Fruit fly (Drosophila melanogaster): Measurements from ENCODE around the gene srw.
A peak's percentile ranks its signal among the peaks of the same experiment; 100 is the strongest.

The srw gene

dm6 chr3L:4262384-4262783, 20.9 kb downstream of the srw start, which contains the start of the genes CG11586 and VhaM9.7-a (continued):
- TF ChIP-seq CG43689 (GFP tag; IDR thresholded peaks at IDR 0.05) (no peak), vnd (GFP tag; IDR thresholded peaks at IDR 0.05; ENCODE audit: partially characterized antibody) (peak; percentile 64; the same call in 2 of the 3 replicates), pita (GFP tag; optimal IDR thresholded peaks at IDR 0.05) (peak; percentile 52), CG14050 (GFP tag; IDR thresholded peaks at IDR 0.05) (no peak), CG18619 (GFP tag; optimal IDR thresholded peaks at IDR 0.05) (no peak), CG7786 (GFP tag; optimal IDR thresholded peaks at IDR 0.05) (no peak), CG15479 (GFP tag; optimal IDR thresholded peaks at IDR 0.05) (no peak), CG1832 (GFP tag; optimal IDR thresholded peaks at IDR 0.05) (no peak), CG15073 (GFP tag; optimal IDR thresholded peaks at IDR 0.05) (no peak), D (optimal IDR thresholded peaks at IDR 0.05) (no peak), D (GFP tag; optimal IDR thresholded peaks at IDR 0.05) (no peak), nom (GFP tag; optimal IDR thresholded peaks at IDR 0.05) (no peak), CG17802 (tag; optimal IDR thresholded peaks at IDR 0.05) (no peak), CG6854 (GFP tag; optimal IDR thresholded peaks at IDR 0.05) (no peak), CG9817 (tag; optimal IDR thresholded peaks at IDR 0.05) (no peak), CG16813 (GFP tag; IDR thresholded peaks at IDR 0.05; ENCODE audit: partially characterized antibody) (peak; percentile 55), CG9609 (GFP tag; optimal IDR thresholded peaks at IDR 0.05) (no peak), CG7839 (tag; optimal IDR thresholded peaks at IDR 0.05) (peak; percentile 26), Atf-2 (GFP tag; optimal IDR thresholded peaks at IDR 0.05) (no peak), CG15601 (tag; optimal IDR thresholded peaks at IDR 0.05) (peak; percentile 40), CG11456 (GFP tag; IDR thresholded peaks at IDR 0.05) (no peak), lab (GFP tag; optimal IDR thresholded peaks at IDR 0.05) (no peak), caup (GFP tag; optimal IDR thresholded peaks at IDR 0.05; ENCODE audit: severe bottlenecking) (no peak), CG2199 (GFP tag; IDR thresholded peaks at IDR 0.05) (no peak), GATAe (GFP tag; conservative IDR thresholded peaks at IDR 0.05) (no peak), Rfx (GFP tag; IDR thresholded peaks at IDR 0.05) (no peak), CG6765 (GFP tag; optimal IDR thresholded peaks at IDR 0.05) (no peak), CG30431 (GFP tag; optimal IDR thresholded peaks at IDR 0.05) (no peak), cato (GFP tag; optimal IDR thresholded peaks at IDR 0.05; ENCODE audit: borderline replicate concordance) (no peak), CG17829 (tag; optimal IDR thresholded peaks at IDR 0.05) (peak; percentile 36), chn (GFP tag; optimal IDR thresholded peaks at IDR 0.05) (no peak), CG7357 (GFP tag; IDR thresholded peaks at IDR 0.05) (no peak), Six4 (GFP tag; optimal IDR thresholded peaks at IDR 0.05) (no peak), Taf1 (GFP tag; IDR thresholded peaks at IDR 0.05) (no peak), CG9727 (GFP tag; optimal IDR thresholded peaks at IDR 0.05) (peak; percentile 21), CG32767 (GFP tag; IDR thresholded peaks at IDR 0.05) (0 out of 2 replicates have a peak, but pooled peaks have one; percentile 20), CG5180 (GFP tag; optimal IDR thresholded peaks at IDR 0.05) (no peak), BtbVII (GFP tag; optimal IDR thresholded peaks at IDR 0.05) (no peak), sens-2 (GFP tag; IDR thresholded peaks at IDR 0.05) (no peak), Sin3A (optimal IDR thresholded peaks at IDR 0.05) (peak; percentile 19), danr (GFP tag; IDR thresholded peaks at IDR 0.05) (no peak), HLHmδ (GFP tag; optimal IDR thresholded peaks at IDR 0.05) (no peak), CG8281 (tag; optimal IDR thresholded peaks at IDR 0.05) (no peak), Poxn (GFP tag; IDR thresholded peaks at IDR 0.05) (no peak), CG30403 (GFP tag; optimal IDR thresholded peaks at IDR 0.05) (peak; percentile 6), CG1603 (tag; optimal IDR thresholded peaks at IDR 0.05) (peak; percentile 18), CG11247 (GFP tag; IDR thresholded peaks at IDR 0.05) (no peak), Antp (GFP tag; optimal IDR thresholded peaks at IDR 0.05) (no peak), CG6254 (GFP tag; optimal IDR thresholded peaks at IDR 0.05) (no peak), trh (GFP tag; optimal IDR thresholded peaks at IDR 0.05) (no peak), CG17361 (GFP tag; IDR thresholded peaks at IDR 0.05) (peak; percentile 47; the same call in 1 of the 3 replicates), psq (GFP tag; optimal IDR thresholded peaks at IDR 0.05) (no peak)
